Worm (Caenorhabditis elegans) whole organism, L4/young adult: Measurements from ENCODE around the gene C35D10.17.

Source experiments
- dao-5 ChIP-seq: sonication (generic microtip); optimal IDR thresholded peaks from 2 replicates; lab custom pipeline; 2016; ENCODE audit warnings: missing genotype, missing genetic modification characterization, moderate library complexity, missing compliant biosample characterization
- him-1 ChIP-seq: sonication (generic microtip); optimal IDR thresholded peaks from 2 replicates; lab custom pipeline; 2016; ENCODE audit warnings: missing genotype, missing genetic modification reagents, missing genetic modification characterization, missing compliant biosample characterization

DNA sequence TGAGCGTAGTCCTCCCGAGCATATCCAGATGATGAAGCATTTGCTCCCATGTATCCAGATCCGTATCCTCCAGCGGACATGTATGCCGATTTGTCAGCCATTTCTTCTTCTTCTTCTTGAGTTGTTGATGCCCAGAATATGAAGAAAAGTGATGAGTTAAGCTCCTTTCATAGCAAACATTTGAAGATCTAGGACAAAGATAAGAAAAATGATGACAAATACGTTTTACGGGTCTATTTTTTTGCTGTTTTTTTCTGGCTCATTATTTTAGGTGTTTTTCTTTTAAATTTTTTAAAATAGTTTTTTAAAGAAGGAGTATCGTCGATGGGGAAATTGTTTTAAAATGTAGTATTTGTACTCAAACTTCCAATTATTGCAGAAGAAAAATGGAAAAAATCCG lies 36.7 kb upstream of the C35D10.17 start, which contains the start of gene nspd-9:
- no peak for TF ChIP-seq dao-5 (tag; lab: Kevin White, UChicago)
- TF ChIP-seq him-1 (tag; lab: Kevin White, UChicago), result no peak
